Fruit fly (Drosophila melanogaster): ENCODE measurements around the gene Zip71B.

Zip71B gene

dm6 chr3L:14971893-14972624 lies 20.0 kb upstream of the Zip71B start (continued):
- no peak for TF ChIP-seq Ets96B (tag; optimal IDR thresholded peaks at IDR 0.05)
- peak; percentile 0 for TF ChIP-seq OdsH (GFP tag; optimal IDR thresholded peaks at IDR 0.05)
- no peak for TF ChIP-seq CG32006 (GFP tag; optimal IDR thresholded peaks at IDR 0.05)
- no peak for TF ChIP-seq CG7368 (GFP tag; optimal IDR thresholded peaks at IDR 0.05)
- TF ChIP-seq CG16779 (tag; optimal IDR thresholded peaks at IDR 0.05) = no peak
- TF ChIP-seq CG6163 (GFP tag; IDR thresholded peaks at IDR 0.05) = no peak
- no peak for TF ChIP-seq net (GFP tag; optimal IDR thresholded peaks at IDR 0.05)
- TF ChIP-seq Eip78C (GFP tag) = no peak
- TF ChIP-seq CG15336 (GFP tag; IDR thresholded peaks at IDR 0.05) = no peak
- no peak for TF ChIP-seq CG4318 (GFP tag; optimal IDR thresholded peaks at IDR 0.05)
- TF ChIP-seq fd59A (GFP tag; optimal IDR thresholded peaks at IDR 0.05) = no peak
- peak; percentile 16 for TF ChIP-seq fkh (GFP tag; optimal IDR thresholded peaks at IDR 0.05)
- no peak for TF ChIP-seq Eip75B (GFP tag; optimal IDR thresholded peaks at IDR 0.05)
- no peak for TF ChIP-seq lz (GFP tag; optimal IDR thresholded peaks at IDR 0.05)
- TF ChIP-seq CG6276 (GFP tag; optimal IDR thresholded peaks at IDR 0.05) = no peak
- TF ChIP-seq acj6 (GFP tag; optimal IDR thresholded peaks at IDR 0.05) = no peak
- TF ChIP-seq CG3919 (GFP tag; optimal IDR thresholded peaks at IDR 0.05) = no peak
- TF ChIP-seq pdm3 (GFP tag; optimal IDR thresholded peaks at IDR 0.05) = no peak
- TF ChIP-seq Met (GFP tag; optimal IDR thresholded peaks at IDR 0.05) = peak; percentile 37
- no peak for TF ChIP-seq cyc (GFP tag; optimal IDR thresholded peaks at IDR 0.05)
- no peak for TF ChIP-seq fd85E (GFP tag; optimal IDR thresholded peaks at IDR 0.05)
- no peak for TF ChIP-seq CG10669 (GFP tag; optimal IDR thresholded peaks at IDR 0.05)
- TF ChIP-seq esn (GFP tag; optimal IDR thresholded peaks at IDR 0.05) = peak; percentile 42
- no peak for TF ChIP-seq dsx (GFP tag; optimal IDR thresholded peaks at IDR 0.05; ENCODE audit: poor library complexity, severe bottlenecking)
- no peak for TF ChIP-seq CG3032 (tag; optimal IDR thresholded peaks at IDR 0.05)
- no peak for TF ChIP-seq Ets21C (GFP tag; optimal IDR thresholded peaks at IDR 0.05)
- TF ChIP-seq vri (GFP tag; optimal IDR thresholded peaks at IDR 0.05) = peak; percentile 3
- TF ChIP-seq Sox102F (GFP tag; optimal IDR thresholded peaks at IDR 0.05) = peak; percentile 40
- no peak for TF ChIP-seq CG8319 (GFP tag; optimal IDR thresholded peaks at IDR 0.05)
- no peak for TF ChIP-seq Sox14 (GFP tag; optimal IDR thresholded peaks at IDR 0.05)
- no peak for TF ChIP-seq Eip93F (GFP tag; optimal IDR thresholded peaks at IDR 0.05)
- no peak for TF ChIP-seq spab (GFP tag; optimal IDR thresholded peaks at IDR 0.05)
- TF ChIP-seq Hr39 (GFP tag; optimal IDR thresholded peaks at IDR 0.05) = peak; percentile 46
- TF ChIP-seq CG11762 (GFP tag; optimal IDR thresholded peaks at IDR 0.05; ENCODE audit: insufficient read depth) = no peak
- no peak for TF ChIP-seq CG6808 (GFP tag; optimal IDR thresholded peaks at IDR 0.05)
- no peak for TF ChIP-seq CG8632 (GFP tag; optimal IDR thresholded peaks at IDR 0.05)
- no peak for TF ChIP-seq CG8119 (GFP tag; IDR thresholded peaks at IDR 0.05)
- no peak for TF ChIP-seq CG6854 (GFP tag; optimal IDR thresholded peaks at IDR 0.05)
- TF ChIP-seq svp (GFP tag) = peak; percentile 74
- TF ChIP-seq CG1621 (tag; optimal IDR thresholded peaks at IDR 0.05) = no peak
- no peak for TF ChIP-seq Blimp-1 (GFP tag; optimal IDR thresholded peaks at IDR 0.05)

dm6 chr3L:14972625-14973250 lies 19.4 kb upstream of the Zip71B start, which contains the start of gene Brd:
Gene Brd, plus strand, starts transcription at chr3L:14972667.
- TF ChIP-seq CG4318 (GFP tag; optimal IDR thresholded peaks at IDR 0.05) (no peak), svp (GFP tag) (peak; percentile 42), CG6163 (GFP tag; IDR thresholded peaks at IDR 0.05) (0 out of 3 replicates have a peak, but pooled peaks have one; percentile 6)

Data from whole organism, prepupa.